Fruit fly (Drosophila melanogaster): ENCODE measurements around the gene armi.

dm6 chr3L:3434882-3435281 lies 26.2 kb upstream of the armi start:
- TF ChIP-seq CG11762 (GFP tag; optimal IDR thresholded peaks at IDR 0.05; ENCODE audit: insufficient read depth) (no peak), Eip93F (GFP tag; optimal IDR thresholded peaks at IDR 0.05) (no peak), Sox14 (GFP tag; optimal IDR thresholded peaks at IDR 0.05) (no peak), OdsH (GFP tag; optimal IDR thresholded peaks at IDR 0.05) (no peak), Eip75B (GFP tag; optimal IDR thresholded peaks at IDR 0.05) (no peak), Ets96B (tag; optimal IDR thresholded peaks at IDR 0.05) (no peak), CG16779 (tag; optimal IDR thresholded peaks at IDR 0.05) (no peak), CG31627 (GFP tag; optimal IDR thresholded peaks at IDR 0.05) (no peak), svp (GFP tag) (no peak), CG6854 (GFP tag; optimal IDR thresholded peaks at IDR 0.05) (no peak), esn (GFP tag; optimal IDR thresholded peaks at IDR 0.05) (no peak), net (GFP tag; optimal IDR thresholded peaks at IDR 0.05) (no peak)
